Worm (Caenorhabditis elegans) whole organism, early embryonic: ENCODE measurements around the gene crb-1.

Experiments
- B0310.2 ChIP-seq: sonication (generic microtip); optimal IDR thresholded peaks from 2 replicates; lab custom pipeline; 2016; ENCODE audit warnings: mild to moderate bottlenecking, missing genetic modification characterization, missing compliant biosample characterization
- F13C5.2 ChIP-seq: sonication (generic microtip); optimal IDR thresholded peaks from 2 replicates; lab custom pipeline; 2017; ENCODE audit warnings: mild to moderate bottlenecking, missing genetic modification characterization, inconsistent platforms, missing compliant biosample characterization
- aly-1 ChIP-seq: sonication (generic microtip); optimal IDR thresholded peaks from 2 replicates; lab custom pipeline; 2016; ENCODE audit warnings: missing genetic modification characterization, missing compliant biosample characterization
- ama-1 ChIP-seq: fragments of 150-350 bp; optimal IDR thresholded peaks from 2 replicates; lab custom pipeline; 2014
- ceh-36 ChIP-seq: sonication (generic microtip); optimal IDR thresholded peaks from 2 replicates; lab custom pipeline; 2016; ENCODE audit warnings: missing genetic modification characterization, inconsistent platforms, missing compliant biosample characterization
- hmg-4 ChIP-seq: fragments of 200-800 bp; sonication (Bioruptor generic); optimal IDR thresholded peaks from 2 replicates; lab custom pipeline; 2018; ENCODE audit warnings: mild to moderate bottlenecking, missing genetic modification characterization, missing compliant biosample characterization
- sea-1 ChIP-seq: fragments of 200-800 bp; sonication (Bioruptor generic); conservative IDR thresholded peaks from 2 replicates; pipeline ENCODE4 v1.3.6; 2022; ENCODE audit warnings: missing genetic modification characterization, missing compliant biosample characterization
- tbx-11 ChIP-seq: fragments of 200-800 bp; sonication (Bioruptor generic); IDR thresholded peaks from 2 replicates; pipeline ENCODE4 v1.3.6; 2022; ENCODE audit warnings: missing genetic modification characterization, missing compliant biosample characterization
- tra-4 ChIP-seq: sonication (generic microtip); optimal IDR thresholded peaks from 2 replicates; lab custom pipeline; 2017; ENCODE audit warnings: missing genetic modification characterization, missing compliant biosample characterization

DNA sequence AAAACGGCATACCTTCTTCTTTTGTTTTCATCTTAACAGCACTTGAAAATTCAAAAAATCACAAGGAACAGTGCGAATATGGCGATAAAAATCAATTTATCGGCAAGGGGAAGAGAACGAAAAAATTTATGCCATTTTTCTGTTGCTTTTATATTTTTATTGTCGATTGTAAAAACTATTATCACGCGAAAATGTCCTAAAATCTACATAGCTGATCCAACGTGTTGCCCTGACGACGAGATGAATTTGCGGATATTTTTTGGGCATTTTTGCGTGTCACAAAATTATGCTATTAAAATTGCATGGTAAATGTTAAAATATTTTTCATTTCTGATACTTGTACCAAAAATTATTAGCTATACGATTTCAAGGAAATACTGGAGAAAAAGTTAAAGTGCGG lies 31.8 kb downstream of the crb-1 start, which contains the start of gene F10D7.4:
- TF ChIP-seq aly-1 (tag; lab: Kevin White, UChicago) (no peak), ama-1 (no peak), F13C5.2 (tag; lab: Kevin White, UChicago) (no peak), B0310.2 (tag; lab: Kevin White, UChicago) (no peak), ceh-36 (tag; lab: Kevin White, UChicago) (no peak), sea-1 (no peak), tra-4 (tag; lab: Kevin White, UChicago) (no peak), tbx-11 (no peak), hmg-4 (GFP tag; lab: Kevin White, UChicago) (no peak)
